2 fruit fly cellular contexts compared by ENCODE assay signal in the genomic region with DNA sequence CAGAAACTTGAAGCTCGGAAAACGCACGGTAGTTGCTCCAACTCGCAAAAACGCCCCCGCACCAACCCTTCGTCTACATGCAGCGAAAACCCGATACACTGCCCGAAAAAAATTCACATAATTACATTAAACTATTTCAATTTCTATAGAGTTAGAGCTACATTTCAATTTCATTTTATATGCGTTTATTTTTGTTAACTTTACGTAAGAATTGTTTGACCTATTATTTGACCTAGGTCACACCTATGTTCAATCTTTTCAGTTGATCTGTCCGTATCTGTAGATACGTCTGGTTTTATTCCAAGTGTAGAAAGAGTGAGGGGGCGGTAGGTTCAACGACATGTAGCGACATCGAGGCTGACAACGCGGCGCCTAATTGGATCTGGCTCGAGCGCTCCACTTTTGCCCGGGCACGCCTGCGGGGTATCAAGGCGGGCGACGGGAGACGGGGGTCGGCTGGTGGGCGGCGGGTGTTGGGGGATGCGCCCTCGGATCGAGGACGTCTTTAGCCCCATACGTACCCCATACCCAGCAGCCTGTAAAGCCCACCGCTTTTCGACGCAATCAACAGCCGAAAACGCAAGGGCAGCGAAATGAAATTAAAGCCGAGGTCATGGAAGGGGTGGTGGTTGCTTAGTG.
TF ChIP-seq lines count a peak whose summit lies in the region.

No protein-coding gene starts in this region.

TF ChIP-seq in whole organism, embryonic, 481 proteins besides CTCF, POLR2A, EP300 and RAD21 (continued from another document and continues in another):
- TF ChIP-seq sisA (GFP tag; IDR thresholded peaks at IDR 0.05; lab: Robert Waterston, UW) (0 out of 2 replicates have a peak, but pooled peaks have one; percentile 7), Opbp (GFP tag; IDR thresholded peaks at IDR 0.05; lab: Robert Waterston, UW; ENCODE audit: partially characterized antibody) (no peak), Rfx (GFP tag; IDR thresholded peaks at IDR 0.05; lab: Robert Waterston, UW) (peak; percentile 54; the same call in 1 of the 2 replicates), CG17328 (GFP tag; IDR thresholded peaks at IDR 0.05; lab: Robert Waterston, UW) (no peak), CkIIα-i1 (GFP tag; IDR thresholded peaks at IDR 0.05; lab: Robert Waterston, UW) (no peak), MBD-R2 (GFP tag; IDR thresholded peaks at IDR 0.05; lab: Robert Waterston, UW) (no peak), bab2 (GFP tag; optimal IDR thresholded peaks at IDR 0.05; lab: Kevin White, UChicago) (no peak), chm (GFP tag; IDR thresholded peaks at IDR 0.05; lab: Robert Waterston, UW) (no peak), Meics (GFP tag; optimal IDR thresholded peaks at IDR 0.05; lab: Kevin White, UChicago) (peak; percentile 21), scrt (GFP tag; optimal IDR thresholded peaks at IDR 0.05; lab: Kevin White, UChicago) (no peak), CG9727 (GFP tag; optimal IDR thresholded peaks at IDR 0.05; lab: Kevin White, UChicago) (peak; percentile 16), CG2678 (tag; optimal IDR thresholded peaks at IDR 0.05; lab: Kevin White, UChicago) (peak; percentile 64), disco-r (GFP tag; optimal IDR thresholded peaks at IDR 0.05; lab: Kevin White, UChicago) (no peak), CG17385 (GFP tag; optimal IDR thresholded peaks at IDR 0.05; lab: Kevin White, UChicago) (peak; percentile 2), ro (GFP tag; IDR thresholded peaks at IDR 0.05; lab: Robert Waterston, UW) (no peak), CG13296 (GFP tag; optimal IDR thresholded peaks at IDR 0.05; lab: Kevin White, UChicago) (no peak), Doc2 (GFP tag; IDR thresholded peaks at IDR 0.05; lab: Robert Waterston, UW) (no peak), cato (GFP tag; optimal IDR thresholded peaks at IDR 0.05; lab: Kevin White, UChicago; ENCODE audit: borderline replicate concordance) (no peak), pita (GFP tag; optimal IDR thresholded peaks at IDR 0.05; lab: Kevin White, UChicago) (no peak), Dip2 (GFP tag; IDR thresholded peaks at IDR 0.05; lab: Robert Waterston, UW) (no peak), croc (GFP tag; conservative IDR thresholded peaks at IDR 0.05; lab: Robert Waterston, UW) (no peak), gsb (GFP tag; IDR thresholded peaks at IDR 0.05; lab: Robert Waterston, UW) (no peak), caup (GFP tag; optimal IDR thresholded peaks at IDR 0.05; lab: Kevin White, UChicago; ENCODE audit: severe bottlenecking) (no peak), az2 (GFP tag; optimal IDR thresholded peaks at IDR 0.05; lab: Kevin White, UChicago) (peak; percentile 14), slbo (GFP tag; IDR thresholded peaks at IDR 0.05; lab: Robert Waterston, UW) (peak; percentile 45), ind (GFP tag; optimal IDR thresholded peaks at IDR 0.05; lab: Kevin White, UChicago) (peak; percentile 25), dmrt99B (tag; optimal IDR thresholded peaks at IDR 0.05; lab: Kevin White, UChicago) (peak; percentile 54), CG10431 (GFP tag; optimal IDR thresholded peaks at IDR 0.05; lab: Kevin White, UChicago) (no peak), D19A (tag; optimal IDR thresholded peaks at IDR 0.05; lab: Kevin White, UChicago) (peak; percentile 3), Ravus (GFP tag; IDR thresholded peaks at IDR 0.05; lab: Robert Waterston, UW) (no peak), CG3726 (GFP tag; IDR thresholded peaks at IDR 0.05; lab: Robert Waterston, UW) (no peak), tll (GFP tag; optimal IDR thresholded peaks at IDR 0.05; lab: Kevin White, UChicago) (no peak), CG12769 (tag; optimal IDR thresholded peaks at IDR 0.05; lab: Kevin White, UChicago) (peak; percentile 42), CG2120 (GFP tag; optimal IDR thresholded peaks at IDR 0.05; lab: Kevin White, UChicago) (peak; percentile 42), shn (GFP tag; optimal IDR thresholded peaks at IDR 0.05; lab: Kevin White, UChicago) (no peak), CG15269 (tag; optimal IDR thresholded peaks at IDR 0.05; lab: Kevin White, UChicago) (peak; percentile 19), CG10654 (GFP tag; optimal IDR thresholded peaks at IDR 0.05; lab: Kevin White, UChicago) (no peak), sob (GFP tag; IDR thresholded peaks at IDR 0.05; lab: Robert Waterston, UW) (0 out of 2 replicates have a peak, but pooled peaks have one; percentile 18), CG8281 (tag; optimal IDR thresholded peaks at IDR 0.05; lab: Kevin White, UChicago) (no peak), prd (optimal IDR thresholded peaks at IDR 0.05; lab: Kevin White, UChicago) (no peak), prd (GFP tag; IDR thresholded peaks at IDR 0.05; lab: Robert Waterston, UW) (peak; percentile 29; the same call in 1 of the 3 replicates), sr (GFP tag; IDR thresholded peaks at IDR 0.05; lab: Robert Waterston, UW) (0 out of 3 replicates have a peak, but pooled peaks have one; percentile 23), Hsf (GFP tag; optimal IDR thresholded peaks at IDR 0.05; lab: Kevin White, UChicago) (peak; percentile 10), CG18619 (GFP tag; optimal IDR thresholded peaks at IDR 0.05; lab: Kevin White, UChicago) (no peak), CG6689 (GFP tag; IDR thresholded peaks at IDR 0.05; lab: Robert Waterston, UW) (0 out of 2 replicates have a peak, but pooled peaks have one; percentile 33), tin (GFP tag; optimal IDR thresholded peaks at IDR 0.05; lab: Kevin White, UChicago) (no peak), Sry-β (GFP tag; optimal IDR thresholded peaks at IDR 0.05; lab: Kevin White, UChicago) (no peak), lmd (GFP tag; IDR thresholded peaks at IDR 0.05; lab: Robert Waterston, UW) (peak; percentile 24; the same call in 1 of the 2 replicates), CG30020 (tag; optimal IDR thresholded peaks at IDR 0.05; lab: Kevin White, UChicago) (no peak), Eip74EF (GFP tag; optimal IDR thresholded peaks at IDR 0.05; lab: Kevin White, UChicago) (no peak), ash1 (GFP tag; optimal IDR thresholded peaks at IDR 0.05; lab: Kevin White, UChicago) (no peak), CG43689 (GFP tag; IDR thresholded peaks at IDR 0.05; lab: Robert Waterston, UW) (no peak), CG16779 (GFP tag; IDR thresholded peaks at IDR 0.05; lab: Robert Waterston, UW) (no peak), CG10979 (tag; optimal IDR thresholded peaks at IDR 0.05; lab: Kevin White, UChicago) (no peak), CG4617 (GFP tag; optimal IDR thresholded peaks at IDR 0.05; lab: Kevin White, UChicago; ENCODE audit: borderline replicate concordance) (no peak), CG3838 (GFP tag; optimal IDR thresholded peaks at IDR 0.05; lab: Kevin White, UChicago) (no peak), Antp (GFP tag; optimal IDR thresholded peaks at IDR 0.05; lab: Kevin White, UChicago) (peak; percentile 4), Gsc (GFP tag; IDR thresholded peaks at IDR 0.05; lab: Robert Waterston, UW) (no peak), gem (tag; optimal IDR thresholded peaks at IDR 0.05; lab: Kevin White, UChicago) (peak; percentile 56), CG16813 (GFP tag; IDR thresholded peaks at IDR 0.05; lab: Robert Waterston, UW; ENCODE audit: partially characterized antibody) (no peak), twi (tag; optimal IDR thresholded peaks at IDR 0.05; lab: Kevin White, UChicago) (no peak), Vsx1 (GFP tag; optimal IDR thresholded peaks at IDR 0.05; lab: Kevin White, UChicago) (no peak)

TF ChIP-seq in whole organism, prepupa, 60 proteins besides CTCF, POLR2A, EP300 and RAD21 (continued from another document):
- peak; percentile 53 for TF ChIP-seq CG32006 (GFP tag; optimal IDR thresholded peaks at IDR 0.05; lab: Kevin White, UChicago)
- peak; percentile 27 for TF ChIP-seq OdsH (GFP tag; optimal IDR thresholded peaks at IDR 0.05; lab: Kevin White, UChicago)
- TF ChIP-seq acj6 (GFP tag; optimal IDR thresholded peaks at IDR 0.05; lab: Kevin White, UChicago) = peak; percentile 5
- TF ChIP-seq Smox (GFP tag; optimal IDR thresholded peaks at IDR 0.05; lab: Kevin White, UChicago) = no peak
- peak; percentile 26 for TF ChIP-seq topi (GFP tag; optimal IDR thresholded peaks at IDR 0.05; lab: Kevin White, UChicago)
- no peak for TF ChIP-seq cyc (GFP tag; optimal IDR thresholded peaks at IDR 0.05; lab: Kevin White, UChicago)
- peak; percentile 17 for TF ChIP-seq CG10631 (GFP tag; optimal IDR thresholded peaks at IDR 0.05; lab: Kevin White, UChicago)
- TF ChIP-seq pdm3 (GFP tag; optimal IDR thresholded peaks at IDR 0.05; lab: Kevin White, UChicago) = peak; percentile 44
- no peak for TF ChIP-seq CG1621 (tag; optimal IDR thresholded peaks at IDR 0.05; lab: Kevin White, UChicago)
- peak; percentile 79 for TF ChIP-seq Eip78C (GFP tag; lab: Kevin White, UChicago)
- TF ChIP-seq Ets21C (GFP tag; optimal IDR thresholded peaks at IDR 0.05; lab: Kevin White, UChicago) = no peak
- TF ChIP-seq CG6792 (GFP tag; optimal IDR thresholded peaks at IDR 0.05; lab: Kevin White, UChicago) = peak; percentile 34
- TF ChIP-seq Sox14 (GFP tag; optimal IDR thresholded peaks at IDR 0.05; lab: Kevin White, UChicago) = peak; percentile 10
- TF ChIP-seq esn (GFP tag; optimal IDR thresholded peaks at IDR 0.05; lab: Kevin White, UChicago) = peak; percentile 24
- TF ChIP-seq Eip75B (GFP tag; optimal IDR thresholded peaks at IDR 0.05; lab: Kevin White, UChicago) = peak; percentile 6
- TF ChIP-seq CG6276 (GFP tag; optimal IDR thresholded peaks at IDR 0.05; lab: Kevin White, UChicago) = peak; percentile 35
- no peak for TF ChIP-seq CG6808 (GFP tag; optimal IDR thresholded peaks at IDR 0.05; lab: Kevin White, UChicago)
- TF ChIP-seq svp (GFP tag; lab: Kevin White, UChicago) = peak; percentile 66
- TF ChIP-seq Hr39 (GFP tag; optimal IDR thresholded peaks at IDR 0.05; lab: Kevin White, UChicago) = peak; percentile 11
- TF ChIP-seq CG4318 (GFP tag; optimal IDR thresholded peaks at IDR 0.05; lab: Kevin White, UChicago) = no peak
- 0 out of 3 replicates have a peak, but pooled peaks have one; percentile 26 for TF ChIP-seq CG6163 (GFP tag; IDR thresholded peaks at IDR 0.05; lab: Robert Waterston, UW)
- TF ChIP-seq net (GFP tag; optimal IDR thresholded peaks at IDR 0.05; lab: Kevin White, UChicago) = peak; percentile 1
- no peak for TF ChIP-seq spab (GFP tag; optimal IDR thresholded peaks at IDR 0.05; lab: Kevin White, UChicago)
- peak; percentile 18 for TF ChIP-seq achi (GFP tag; optimal IDR thresholded peaks at IDR 0.05; lab: Kevin White, UChicago)
- TF ChIP-seq dac (GFP tag; optimal IDR thresholded peaks at IDR 0.05; lab: Kevin White, UChicago) = no peak
- TF ChIP-seq CG8119 (GFP tag; IDR thresholded peaks at IDR 0.05; lab: Robert Waterston, UW) = peak; percentile 46; the same call in 2 of the 3 replicates
- TF ChIP-seq salr (GFP tag; optimal IDR thresholded peaks at IDR 0.05; lab: Kevin White, UChicago) = no peak
- peak; percentile 39; the same call in 1 of the 2 replicates for TF ChIP-seq Gug (GFP tag; IDR thresholded peaks at IDR 0.05; lab: Robert Waterston, UW)
- peak; percentile 5 for TF ChIP-seq CG9139 (GFP tag; optimal IDR thresholded peaks at IDR 0.05; lab: Kevin White, UChicago)
- peak; percentile 35 for TF ChIP-seq CG3919 (GFP tag; optimal IDR thresholded peaks at IDR 0.05; lab: Kevin White, UChicago)
- peak; percentile 35; the same call in 1 of the 3 replicates for TF ChIP-seq eg (GFP tag; IDR thresholded peaks at IDR 0.05; lab: Robert Waterston, UW)
- TF ChIP-seq Blimp-1 (GFP tag; optimal IDR thresholded peaks at IDR 0.05; lab: Kevin White, UChicago) = no peak
- TF ChIP-seq lz (GFP tag; optimal IDR thresholded peaks at IDR 0.05; lab: Kevin White, UChicago) = peak; percentile 21
